Fruit fly (Drosophila melanogaster) Kc167 (cell line): ENCODE data around the gene CG15210.

Experiments
- Sin3A ChIP-seq: fragments of >200 bp; optimal IDR thresholded peaks from 2 replicates; lab custom pipeline; 2018; ENCODE audit warnings: missing external identifiers
- h ChIP-seq: fragments of >200 bp; optimal IDR thresholded peaks from 3 replicates; lab custom pipeline; 2018; ENCODE audit warnings: missing external identifiers
- insv ChIP-seq: fragments of >200 bp; optimal IDR thresholded peaks from 3 replicates; lab custom pipeline; 2018; ENCODE audit warnings: missing external identifiers
- psq ChIP-seq: fragments of >200 bp; optimal IDR thresholded peaks from 2 replicates; lab custom pipeline; 2017; ENCODE audit warnings: missing external identifiers

dm6 chrX:10825349-10826129 lies 13.5 kb upstream of the CG15210 start:
- TF ChIP-seq psq (lab: Kevin White, UChicago) (no peak), insv (lab: Kevin White, UChicago) (no peak), Sin3A (lab: Kevin White, UChicago) (no peak), h (lab: Kevin White, UChicago) (no peak)
